Fruit fly (Drosophila melanogaster): ENCODE measurements around the gene Ir7c.

Ir7c gene

dm6 chrX:7854144-7854543, 20.1 kb upstream of the Ir7c start, which contains the start of gene CG10920 (continued):
- TF ChIP-seq CG17568 (GFP tag; optimal IDR thresholded peaks at IDR 0.05) (no peak), Xrp1 (GFP tag; IDR thresholded peaks at IDR 0.05) (no peak), Neu2 (GFP tag; optimal IDR thresholded peaks at IDR 0.05; ENCODE audit: borderline replicate concordance) (no peak), CG33557 (GFP tag; optimal IDR thresholded peaks at IDR 0.05) (no peak)

dm6 chrX:7857873-7858272, 16.3 kb upstream of the Ir7c start, which contains the start of gene CG1409:
TSS of gene CG1409 (plus strand) at chrX:7858173.
- TF ChIP-seq cas (GFP tag; IDR thresholded peaks at IDR 0.05) (no peak), sug (tag; optimal IDR thresholded peaks at IDR 0.05) (no peak), fu2 (GFP tag; optimal IDR thresholded peaks at IDR 0.05) (no peak), CG8478 (optimal IDR thresholded peaks at IDR 0.05) (no peak), Tbp (GFP tag; optimal IDR thresholded peaks at IDR 0.05) (no peak), CG5180 (GFP tag; optimal IDR thresholded peaks at IDR 0.05) (no peak), CG5953 (GFP tag; IDR thresholded peaks at IDR 0.05) (no peak), az2 (GFP tag; optimal IDR thresholded peaks at IDR 0.05) (no peak), Chrac-16 (GFP tag; optimal IDR thresholded peaks at IDR 0.05) (no peak), PHDP (tag; optimal IDR thresholded peaks at IDR 0.05) (no peak)

dm6 chrX:7866868-7867267, 7.3 kb upstream of the Ir7c start, which contains the start of gene Ir7b:
TSS of gene Ir7b (minus strand) at chrX:7866968.
- TF ChIP-seq sna (GFP tag; IDR thresholded peaks at IDR 0.05; ENCODE audit: partially characterized antibody): no peak
- TF ChIP-seq CG18262 (tag; optimal IDR thresholded peaks at IDR 0.05): no peak
- TF ChIP-seq fd102C (GFP tag; optimal IDR thresholded peaks at IDR 0.05): no peak
- TF ChIP-seq CG1024 (GFP tag; IDR thresholded peaks at IDR 0.05): no peak

- no peak for TF ChIP-seq jing (GFP tag; optimal IDR thresholded peaks at IDR 0.05)
- TF ChIP-seq Taf1 (GFP tag; IDR thresholded peaks at IDR 0.05): no peak
These were observed 843 bp upstream of the Ir7c start, which contains the start of gene dec for dm6 chrX:7873172-7873930. TSS of gene dec (minus strand) at chrX:7873222.

dm6 chrX:7878736-7879135, 4.5 kb downstream of the Ir7c start, which contains the start of gene Ir7d:
TSS of gene Ir7d (minus strand) at chrX:7878836.
- TF ChIP-seq Stat92E (GFP tag; optimal IDR thresholded peaks at IDR 0.05): no peak
- TF ChIP-seq CG6791 (GFP tag; IDR thresholded peaks at IDR 0.05; ENCODE audit: partially characterized antibody): no peak
- no peak for TF ChIP-seq CG13624 (GFP tag; optimal IDR thresholded peaks at IDR 0.05)
- no peak for TF ChIP-seq PHDP (tag; optimal IDR thresholded peaks at IDR 0.05)
- no peak for TF ChIP-seq Doc3 (GFP tag; IDR thresholded peaks at IDR 0.05; ENCODE audit: partially characterized antibody)
- TF ChIP-seq pb (GFP tag; optimal IDR thresholded peaks at IDR 0.05): no peak
- TF ChIP-seq CG6175 (GFP tag; IDR thresholded peaks at IDR 0.05): no peak
- no peak for TF ChIP-seq twi (tag; optimal IDR thresholded peaks at IDR 0.05)
- TF ChIP-seq CG4424 (GFP tag; optimal IDR thresholded peaks at IDR 0.05): no peak
- TF ChIP-seq TFAM (GFP tag; optimal IDR thresholded peaks at IDR 0.05): no peak
- no peak for TF ChIP-seq maf-S (GFP tag; optimal IDR thresholded peaks at IDR 0.05)
- TF ChIP-seq CG9797 (GFP tag; optimal IDR thresholded peaks at IDR 0.05): no peak

- TF ChIP-seq CG5953 (GFP tag; IDR thresholded peaks at IDR 0.05) (no peak), CG13287 (GFP tag; IDR thresholded peaks at IDR 0.05; ENCODE audit: partially characterized antibody) (no peak), sisA (GFP tag; IDR thresholded peaks at IDR 0.05) (no peak), Hmr (GFP tag; optimal IDR thresholded peaks at IDR 0.05) (no peak), CG4730 (GFP tag; IDR thresholded peaks at IDR 0.05) (no peak), MESR4 (GFP tag; optimal IDR thresholded peaks at IDR 0.05) (no peak), Hr51 (GFP tag; optimal IDR thresholded peaks at IDR 0.05) (no peak)
These were observed 7.4 kb downstream of the Ir7c start, which contains the start of gene Ir7e for dm6 chrX:7881579-7881978. TSS of gene Ir7e (minus strand) at chrX:7881679.

Measured in whole organism, embryonic.